Worm (Caenorhabditis elegans) whole organism, L4 larva: ENCODE data around the gene fbxa-202.

Experiments used
- F10B5.3 ChIP-seq: sonication (generic microtip); optimal IDR thresholded peaks from 2 replicates; lab custom pipeline; 2016; ENCODE audit warnings: mild to moderate bottlenecking, missing genetic modification characterization, missing compliant biosample characterization
- Y105C5A.15 ChIP-seq: fragments of 200-800 bp; sonication (Bioruptor generic); IDR thresholded peaks from 2 replicates; pipeline ENCODE4 v1.3.6; 2022; ENCODE audit warnings: missing genetic modification characterization, missing compliant biosample characterization
- Y48G9A.11 ChIP-seq: fragments of 200-800 bp; sonication (Bioruptor generic); IDR thresholded peaks from 2 replicates; pipeline ENCODE4 v1.3.6; 2022; ENCODE audit warnings: missing genetic modification reagents, missing genetic modification characterization, missing compliant biosample characterization
- Y5F2A.4 ChIP-seq: fragments of 200-800 bp; sonication (Bioruptor generic); optimal IDR thresholded peaks from 2 replicates; lab custom pipeline; 2018; ENCODE audit warnings: mild to moderate bottlenecking, missing genetic modification characterization, missing compliant biosample characterization
- Y75B8A.6 ChIP-seq: fragments of 200-800 bp; sonication (Bioruptor generic); IDR thresholded peaks from 2 replicates; pipeline ENCODE4 v1.3.6; 2022; ENCODE audit warnings: missing genetic modification reagents, missing genetic modification characterization, missing compliant biosample characterization
- aha-1 ChIP-seq: fragments of 150-350 bp; peaks from one replicate; lab custom pipeline; 2014; ENCODE audit warnings: missing biosample characterization, missing genetic modification characterization
- ama-1 ChIP-seq: fragments of 150-350 bp; optimal IDR thresholded peaks from 2 replicates; lab custom pipeline; 2014; ENCODE audit warnings: inconsistent platforms, mixed read lengths
- ces-1 ChIP-seq: fragments of 150-350 bp; sonication (generic microtip); optimal IDR thresholded peaks from 4 replicates; lab custom pipeline; 2014; ENCODE audit warnings: missing biosample characterization, missing genetic modification reagents, missing genetic modification characterization
- ctbp-1 ChIP-seq: fragments of 200-800 bp; sonication (Bioruptor generic); IDR thresholded peaks from 2 replicates; pipeline ENCODE4 v1.3.6; 2022; ENCODE audit warnings: missing genetic modification reagents, missing genetic modification characterization, missing compliant biosample characterization
- daf-16 ChIP-seq, 3 experiments: sonication (generic microtip); optimal IDR thresholded peaks; 2 replicates each; lab custom pipeline; 2016 to 2017; ENCODE audit warnings: missing genetic modification characterization in 3 of 3, missing genetic modification reagents in 3 of 3, mild to moderate bottlenecking in 2 of 3, missing compliant biosample characterization in 2 of 3, missing biosample characterization in 1 of 3, moderate library complexity in 1 of 3
- dmd-6 ChIP-seq: fragments of 200-800 bp; sonication (Bioruptor generic); IDR thresholded peaks from 2 replicates; pipeline ENCODE4 v1.3.6; 2022; ENCODE audit warnings: missing genetic modification reagents, missing genetic modification characterization, missing compliant biosample characterization
- dmd-9 ChIP-seq: fragments of 200-800 bp; sonication (Bioruptor generic); IDR thresholded peaks from 2 replicates; pipeline ENCODE4 v1.3.6; 2022; ENCODE audit warnings: missing genetic modification reagents, missing genetic modification characterization, missing compliant biosample characterization
- duxl-1 ChIP-seq: sonication (generic microtip); optimal IDR thresholded peaks from 2 replicates; lab custom pipeline; 2016; ENCODE audit warnings: mild to moderate bottlenecking, missing genetic modification characterization, moderate library complexity, missing compliant biosample characterization; ENCODE audit not compliant: poor library complexity
- dve-1 ChIP-seq: sonication (generic microtip); optimal IDR thresholded peaks from 2 replicates; lab custom pipeline; 2017; ENCODE audit warnings: antibody characterized with exemption, mild to moderate bottlenecking, missing genetic modification characterization, missing compliant biosample characterization; ENCODE audit not compliant: insufficient read depth
- egl-43 ChIP-seq: fragments of 200-800 bp; sonication (Bioruptor generic); IDR thresholded peaks from 2 replicates; pipeline ENCODE4 v1.3.6; 2022; ENCODE audit warnings: missing genetic modification reagents, missing genetic modification characterization, missing compliant biosample characterization
- hlh-11 ChIP-seq: fragments of 200-800 bp; sonication (Bioruptor generic); optimal IDR thresholded peaks from 2 replicates; lab custom pipeline; 2018; ENCODE audit warnings: mild to moderate bottlenecking, missing genetic modification characterization, missing compliant biosample characterization
- hlh-30 ChIP-seq: sonication (generic microtip); optimal IDR thresholded peaks from 2 replicates; lab custom pipeline; 2017; ENCODE audit warnings: antibody characterized with exemption, mild to moderate bottlenecking, missing genetic modification characterization, missing compliant biosample characterization; ENCODE audit not compliant: insufficient read depth
- lim-7 ChIP-seq: fragments of 200-800 bp; sonication (Bioruptor generic); IDR thresholded peaks from 2 replicates; pipeline ENCODE4 v1.3.6; 2022; ENCODE audit warnings: missing genetic modification characterization, missing compliant biosample characterization
- lin-29 ChIP-seq: fragments of 200-800 bp; sonication (Bioruptor generic); IDR thresholded peaks from 2 replicates; pipeline ENCODE4 v1.3.6; 2022; ENCODE audit warnings: missing genetic modification reagents, missing genetic modification characterization, missing compliant biosample characterization
- lin-38 ChIP-seq: fragments of 200-800 bp; sonication (Bioruptor generic); IDR thresholded peaks from 2 replicates; pipeline ENCODE4 v1.3.6; 2022; ENCODE audit warnings: missing genetic modification reagents, missing genetic modification characterization, missing compliant biosample characterization
- madf-9 ChIP-seq: fragments of 200-800 bp; sonication (Bioruptor generic); conservative IDR thresholded peaks from 2 replicates; pipeline ENCODE4 v1.3.6; 2022; ENCODE audit warnings: missing genetic modification reagents, missing genetic modification characterization, missing compliant biosample characterization
- mdl-1 ChIP-seq, 2 experiments: fragments of 150-350 bp in 1 of 2; sonication (generic microtip) in 1 of 2; optimal IDR thresholded peaks; 2 replicates each; lab custom pipeline; 2014 to 2017; ENCODE audit warnings: missing biosample characterization in 2 of 2, missing genetic modification characterization in 2 of 2
- mep-1 ChIP-seq: fragments of 150-350 bp; sonication (generic microtip); optimal IDR thresholded peaks from 3 replicates; lab custom pipeline; 2014; ENCODE audit warnings: missing biosample characterization, missing genetic modification characterization
- nhr-102 ChIP-seq: sonication (generic microtip); optimal IDR thresholded peaks from 2 replicates; lab custom pipeline; 2016; ENCODE audit warnings: mild to moderate bottlenecking, missing genetic modification characterization, moderate library complexity, missing compliant biosample characterization
- nhr-11 ChIP-seq: fragments of 150-350 bp; optimal IDR thresholded peaks from 2 replicates; lab custom pipeline; 2014; ENCODE audit warnings: missing biosample characterization, missing genetic modification characterization
- nhr-111 ChIP-seq: fragments of 200-800 bp; sonication (Bioruptor generic); optimal IDR thresholded peaks from 2 replicates; lab custom pipeline; 2018; ENCODE audit warnings: mild to moderate bottlenecking, missing genetic modification characterization, missing compliant biosample characterization
- nhr-28 ChIP-seq: fragments of 150-350 bp; optimal IDR thresholded peaks from 2 replicates; lab custom pipeline; 2014; ENCODE audit warnings: missing biosample characterization, missing genetic modification characterization
- nhr-6 ChIP-seq: fragments of 150-350 bp; optimal IDR thresholded peaks from 2 replicates; lab custom pipeline; 2014; ENCODE audit warnings: missing biosample characterization, missing genetic modification characterization
- php-3 ChIP-seq: fragments of 200-800 bp; sonication (Bioruptor generic); IDR thresholded peaks from 2 replicates; pipeline ENCODE4 v1.3.6; 2022; ENCODE audit warnings: missing genetic modification reagents, missing genetic modification characterization, missing compliant biosample characterization
- pqm-1 ChIP-seq: sonication (generic microtip); optimal IDR thresholded peaks from 2 replicates; lab custom pipeline; 2017; ENCODE audit warnings: missing biosample characterization, missing genetic modification characterization
- spr-1 ChIP-seq: sonication (generic microtip); optimal IDR thresholded peaks from 2 replicates; lab custom pipeline; 2016; ENCODE audit warnings: mild to moderate bottlenecking, missing genetic modification characterization, missing compliant biosample characterization
- unc-130 ChIP-seq: sonication (generic microtip); optimal IDR thresholded peaks from 2 replicates; lab custom pipeline; 2016; ENCODE audit warnings: missing genetic modification reagents, missing genetic modification characterization, missing compliant biosample characterization
- unc-62 ChIP-seq, 3 experiments: fragments of 150-350 bp in 1 of 3; sonication (generic microtip); optimal IDR thresholded peaks in 2 of 3; peaks in 1 of 3; 1 replicate in 1 of 3; 2 replicates in 2 of 3; lab custom pipeline; 2014 to 2017; ENCODE audit warnings: missing biosample characterization in 3 of 3, missing genetic modification characterization in 3 of 3, missing genetic modification reagents in 3 of 3, missing genotype in 1 of 3
- zfp-2 ChIP-seq: sonication (generic microtip); optimal IDR thresholded peaks from 2 replicates; lab custom pipeline; 2016; ENCODE audit warnings: mild to moderate bottlenecking, missing genetic modification characterization, missing compliant biosample characterization
- zfp-3 ChIP-seq: fragments of 200-800 bp; sonication (Bioruptor generic); conservative IDR thresholded peaks from 2 replicates; pipeline ENCODE4 v1.3.6; 2022; ENCODE audit warnings: missing genetic modification reagents, missing genetic modification characterization, missing compliant biosample characterization
- ztf-11 ChIP-seq: fragments of 150-350 bp; optimal IDR thresholded peaks from 2 replicates; lab custom pipeline; 2014; ENCODE audit warnings: missing biosample characterization, missing genetic modification characterization

Gene fbxa-202

DNA sequence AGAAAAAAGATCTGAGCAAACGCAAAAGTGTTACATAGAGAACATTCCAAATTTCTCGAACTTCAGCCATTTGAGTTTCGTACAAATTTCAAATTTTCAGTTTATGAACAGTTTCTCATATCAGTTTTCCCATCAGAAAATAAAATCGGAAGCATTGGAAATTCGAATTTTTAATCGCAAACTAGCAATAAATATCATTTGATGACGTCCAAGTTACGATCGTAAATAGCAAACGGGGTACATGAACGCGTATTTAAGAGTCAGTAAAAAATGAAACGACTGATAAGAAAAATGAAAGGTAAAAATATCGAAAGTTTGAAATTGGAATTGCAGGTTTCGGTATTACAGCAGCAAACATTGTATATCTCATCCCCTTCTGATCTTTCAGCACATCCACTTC, 35.8 kb upstream of the fbxa-202 start:
- TF ChIP-seq php-3 (peak; percentile 93), nhr-28 (peak; percentile 7), pqm-1 (tag; lab: Kevin White, UChicago) (peak; percentile 54), duxl-1 (no peak), dve-1 (tag; lab: Kevin White, UChicago) (peak; percentile 52), dmd-6 (GFP tag; lab: Robert Waterston, UW) (peak; percentile 30; the same call in 1 of the 2 replicates), madf-9 (no peak), daf-16 (GFP tag; optimal IDR thresholded peaks at IDR 0.05; lab: Kevin White, UChicago) (no peak), daf-16 (tag; optimal IDR thresholded peaks at IDR 0.05; lab: Kevin White, UChicago) (peak; percentile 65)
- TF ChIP-seq, all 104 proteins: peak for 6

DNA sequence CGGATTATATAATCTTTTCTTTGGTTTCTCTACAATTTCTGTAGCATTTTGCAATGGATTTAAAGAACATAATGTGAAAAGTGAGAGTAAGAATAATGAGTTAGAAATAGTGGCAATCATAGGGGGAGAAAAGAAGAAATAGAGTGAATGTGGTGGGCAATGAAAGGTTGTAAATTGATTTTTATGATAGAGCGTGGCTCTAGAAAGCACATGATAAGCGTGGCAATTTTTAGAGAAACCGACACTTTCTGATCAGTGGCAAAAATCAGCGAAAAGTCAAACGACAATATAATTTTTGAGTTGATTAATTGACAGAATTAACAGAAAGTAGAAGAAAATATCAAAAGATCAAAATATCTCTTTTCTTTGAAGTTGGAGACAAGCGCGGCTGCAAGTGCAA, 34.7 kb upstream of the fbxa-202 start, which contains the start of gene K12B6.9:
TSS of gene K12B6.9 (minus strand) at position 266 of the 400 bp plus-strand sequence.
- TF ChIP-seq unc-62 (GFP tag; optimal IDR thresholded peaks at IDR 0.05 in 1 of 2; lab: Kevin White, UChicago) (peak in 1 of 2 experiments; percentile 54), unc-62 (tag; optimal IDR thresholded peaks at IDR 0.05; lab: Kevin White, UChicago) (no peak), pqm-1 (tag; lab: Kevin White, UChicago) (peak; percentile 76), dmd-6 (GFP tag; lab: Robert Waterston, UW) (peak; percentile 64), php-3 (peak; percentile 61; the same call in 1 of the 2 replicates), ctbp-1 (GFP tag; lab: Robert Waterston, UW) (no peak), nhr-111 (GFP tag; lab: Kevin White, UChicago) (no peak), hlh-30 (tag; lab: Kevin White, UChicago) (peak; percentile 36), mep-1 (tag; lab: Kevin White, UChicago) (no peak), aha-1 (tag; lab: Kevin White, UChicago) (peak; percentile 34), dve-1 (tag; lab: Kevin White, UChicago) (peak; percentile 39), daf-16 (GFP tag; optimal IDR thresholded peaks at IDR 0.05; lab: Kevin White, UChicago) (no peak), daf-16 (tag; optimal IDR thresholded peaks at IDR 0.05; lab: Kevin White, UChicago) (peak; percentile 43), nhr-6 (tag; lab: Kevin White, UChicago) (no peak), hlh-11 (tag; lab: Kevin White, UChicago) (peak; percentile 48), nhr-28 (peak; percentile 48)
- TF ChIP-seq, all 104 proteins: peak for 10

ce11 chrV:6296536-6296935, 30.5 kb upstream of the fbxa-202 start:
- 0 out of 2 replicates have a peak, but pooled peaks have one; percentile 35 for TF ChIP-seq Y48G9A.11 (GFP tag; lab: Robert Waterston, UW)

DNA sequence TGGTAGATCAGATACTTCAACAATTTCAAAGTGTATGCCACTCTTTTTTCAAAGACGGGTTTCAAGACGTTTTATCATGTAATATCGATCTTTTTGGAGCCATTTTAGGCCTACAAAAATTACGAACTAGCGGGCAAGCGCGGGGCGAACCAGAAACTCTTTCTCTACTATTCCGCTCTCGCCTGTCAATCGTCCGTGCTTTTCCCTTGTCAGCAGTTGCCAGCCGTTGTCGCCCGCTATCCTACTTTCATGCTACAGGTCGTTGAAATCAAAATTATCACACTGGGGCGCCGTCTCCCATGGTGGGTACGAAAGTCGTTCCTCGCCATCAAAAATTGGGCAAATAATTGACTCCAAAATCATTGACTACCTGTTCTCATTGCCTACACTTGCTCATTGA, 26.0 kb upstream of the fbxa-202 start:
- TF ChIP-seq dmd-6 (GFP tag; lab: Robert Waterston, UW) (peak; percentile 58), Y75B8A.6 (no peak), lim-7 (GFP tag; lab: Robert Waterston, UW) (no peak), Y5F2A.4 (GFP tag; lab: Kevin White, UChicago) (no peak), hlh-11 (tag; lab: Kevin White, UChicago) (peak; percentile 15)

DNA sequence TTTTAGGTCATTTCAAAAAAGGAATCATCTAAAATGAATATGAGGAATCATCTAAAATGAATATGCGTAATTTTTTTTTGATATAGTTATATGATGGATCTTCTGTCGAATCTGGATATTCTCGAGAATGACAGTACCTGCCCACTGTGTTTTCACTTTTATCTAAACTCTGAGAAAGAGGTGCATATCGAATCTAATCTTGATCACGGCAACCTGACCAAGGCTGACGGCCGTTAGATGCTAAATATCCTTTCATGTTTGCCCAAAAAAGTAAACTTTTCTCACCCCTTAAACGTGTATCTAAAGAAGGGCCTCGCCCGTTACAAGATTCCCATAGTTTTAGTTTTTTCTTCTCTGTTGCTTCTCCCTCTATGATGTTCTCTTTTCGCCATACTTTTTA, 24.6 kb upstream of the fbxa-202 start:
- TF ChIP-seq dmd-9 (GFP tag; lab: Robert Waterston, UW), result no peak
- TF ChIP-seq ces-1, result no peak
- TF ChIP-seq egl-43 (GFP tag; lab: Robert Waterston, UW), result no peak
- TF ChIP-seq duxl-1, result no peak
- TF ChIP-seq ama-1 (lab: Kevin White, UChicago), result no peak
- TF ChIP-seq unc-62 (GFP tag; optimal IDR thresholded peaks at IDR 0.05 in 1 of 2; lab: Kevin White, UChicago), result peak in 1 of 2 experiments; percentile 15
- no peak for TF ChIP-seq unc-62 (tag; optimal IDR thresholded peaks at IDR 0.05; lab: Kevin White, UChicago)

DNA sequence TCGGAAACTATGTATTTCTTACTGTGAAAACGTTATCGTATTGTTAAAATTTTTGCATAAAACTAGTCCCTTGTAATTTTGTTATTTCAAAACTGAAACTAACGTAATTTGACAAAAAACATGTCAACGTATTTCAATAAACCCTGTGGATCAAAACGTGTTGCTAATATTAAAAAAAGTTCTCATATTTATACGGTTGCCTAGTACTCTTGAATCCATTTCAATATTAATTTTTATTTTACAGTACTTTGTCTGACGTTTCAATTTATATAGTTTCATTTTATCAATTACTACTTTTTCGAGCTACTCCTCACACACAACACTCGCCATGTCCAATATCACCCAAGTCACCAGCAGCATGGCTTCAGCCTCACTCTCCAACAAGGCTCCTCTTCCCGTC, 23.6 kb upstream of the fbxa-202 start, which contains the start of gene sago-1:
TSS of gene sago-1 (plus strand) at position 301 of the 400 bp plus-strand sequence.
- peak; percentile 32 for TF ChIP-seq aha-1 (tag; lab: Kevin White, UChicago)
- no peak for TF ChIP-seq nhr-102

DNA sequence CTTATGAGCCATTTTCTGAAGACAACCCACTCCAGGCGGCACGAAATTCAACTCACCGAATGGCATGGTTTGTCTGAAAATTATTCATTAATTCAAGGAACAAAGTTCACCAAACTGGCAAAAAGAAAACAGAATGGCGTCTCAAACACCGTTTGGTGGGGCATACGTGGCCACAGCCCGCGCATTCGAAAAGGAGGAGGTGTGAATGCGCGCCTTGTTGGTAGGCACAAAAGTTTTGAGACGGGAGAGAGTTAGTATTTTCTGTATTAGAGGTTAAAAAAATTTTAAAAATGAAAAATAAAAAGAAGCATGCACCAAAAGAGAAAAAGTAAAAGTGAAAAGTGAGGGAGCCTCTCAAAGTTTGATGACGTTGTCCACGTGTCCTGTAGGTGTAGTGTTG, 15.1 kb upstream of the fbxa-202 start:
- no peak for TF ChIP-seq F10B5.3 (tag; lab: Kevin White, UChicago)
- TF ChIP-seq unc-130 (GFP tag; lab: Kevin White, UChicago), result no peak
- no peak for TF ChIP-seq unc-62 (GFP tag; optimal IDR thresholded peaks at IDR 0.05 in 1 of 2; lab: Kevin White, UChicago)
- TF ChIP-seq unc-62 (tag; optimal IDR thresholded peaks at IDR 0.05; lab: Kevin White, UChicago), result no peak
- TF ChIP-seq Y105C5A.15 (GFP tag; lab: Robert Waterston, UW), result no peak
- TF ChIP-seq lin-29 (GFP tag; lab: Robert Waterston, UW), result no peak
- TF ChIP-seq Y75B8A.6, result no peak
- no peak for TF ChIP-seq nhr-102
- TF ChIP-seq ztf-11 (tag; lab: Kevin White, UChicago), result no peak
- TF ChIP-seq zfp-2 (tag; lab: Kevin White, UChicago), result no peak
- TF ChIP-seq nhr-11 (tag; lab: Kevin White, UChicago), result no peak
- TF ChIP-seq zfp-3 (GFP tag; lab: Robert Waterston, UW), result no peak
- TF ChIP-seq php-3, result no peak
- TF ChIP-seq mdl-1 (tag; optimal IDR thresholded peaks at IDR 0.05; lab: Kevin White, UChicago), result no peak
- no peak for TF ChIP-seq lin-38 (GFP tag; lab: Robert Waterston, UW)
- TF ChIP-seq ces-1, result no peak
- TF ChIP-seq spr-1 (tag; lab: Kevin White, UChicago), result no peak
